Fruit fly (Drosophila melanogaster) whole organism, wandering third instar larva: ENCODE measurements around the gene brwl.

ENCODE experiments used
- Abd-B ChIP-seq: fragments of >200 bp; optimal IDR thresholded peaks from 2 replicates; lab custom pipeline; 2017; ENCODE audit warnings: missing biosample characterization, missing genetic modification characterization
- CG32264 ChIP-seq: fragments of 200-800 bp; sonication (Bioruptor generic); optimal IDR thresholded peaks from 2 replicates; lab custom pipeline; 2016; ENCODE audit warnings: missing biosample characterization, missing genetic modification characterization
- CG9705 ChIP-seq: fragments of 200-800 bp; sonication (Bioruptor generic); optimal IDR thresholded peaks from 2 replicates; lab custom pipeline; 2018; ENCODE audit warnings: missing biosample characterization, mild to moderate bottlenecking, missing genetic modification characterization
- CrebA ChIP-seq: fragments of 200-800 bp; sonication (Bioruptor generic); optimal IDR thresholded peaks from 2 replicates; lab custom pipeline; 2016; ENCODE audit warnings: missing biosample characterization, mild to moderate bottlenecking, missing genetic modification characterization, borderline replicate concordance
- Dfd ChIP-seq: fragments of >200 bp; optimal IDR thresholded peaks from 2 replicates; lab custom pipeline; 2017; ENCODE audit warnings: missing biosample characterization, missing genetic modification characterization
- GATAd ChIP-seq: sonication (Bioruptor generic); optimal IDR thresholded peaks from 2 replicates; lab custom pipeline; 2016; ENCODE audit warnings: missing biosample characterization, missing genetic modification characterization
- HLH106 ChIP-seq: fragments of 200-800 bp; optimal IDR thresholded peaks from 3 replicates; lab custom pipeline; 2019; ENCODE audit warnings: missing biosample characterization, mild to moderate bottlenecking, missing genetic modification characterization, moderate library complexity
- Hr78 ChIP-seq: fragments of >200 bp; optimal IDR thresholded peaks from 2 replicates; lab custom pipeline; 2017; ENCODE audit warnings: missing biosample characterization, missing genetic modification characterization
- Hr83 ChIP-seq: fragments of 200-300 bp; sonication (Bioruptor generic); optimal IDR thresholded peaks from 2 replicates; lab custom pipeline; 2016; ENCODE audit warnings: missing biosample characterization, mild to moderate bottlenecking, missing genetic modification characterization, moderate library complexity; ENCODE audit not compliant: poor library complexity, severe bottlenecking
- Mio ChIP-seq: sonication (Bioruptor generic); optimal IDR thresholded peaks from 2 replicates; lab custom pipeline; 2016; ENCODE audit warnings: missing biosample characterization, missing genetic modification characterization
- Myc ChIP-seq: fragments of >200 bp; optimal IDR thresholded peaks from 2 replicates; lab custom pipeline; 2017
- N ChIP-seq: fragments of >200 bp; optimal IDR thresholded peaks from 2 replicates; lab custom pipeline; 2018; ENCODE audit warnings: missing biosample characterization, missing external identifiers, missing genetic modification characterization
- Rel ChIP-seq, 2 experiments: fragments of 200-800 bp; sonication (Bioruptor generic) in 1 of 2; optimal IDR thresholded peaks; 2 replicates in 1 of 2; 3 replicates in 1 of 2; lab custom pipeline; 2016 to 2019; ENCODE audit warnings: mild to moderate bottlenecking in 2 of 2, missing biosample characterization in 2 of 2, missing genetic modification characterization in 2 of 2, moderate library complexity in 1 of 2
- br ChIP-seq: fragments of 200-800 bp; sonication (Bioruptor generic); optimal IDR thresholded peaks from 2 replicates; lab custom pipeline; 2016; ENCODE audit warnings: missing biosample characterization, missing genetic modification characterization
- brk ChIP-seq: fragments of 200-800 bp; sonication (Bioruptor generic); optimal IDR thresholded peaks from 2 replicates; lab custom pipeline; 2016; ENCODE audit warnings: missing biosample characterization, mild to moderate bottlenecking, missing genetic modification characterization
- dl ChIP-seq, 2 experiments: fragments of 175-275, 200-275 bp in 1 of 2; fragments of 200-275 bp in 1 of 2; sonication (Bioruptor generic); optimal IDR thresholded peaks; lab custom pipeline; 2018; ENCODE audit warnings: mild to moderate bottlenecking in 2 of 2, missing biosample characterization in 2 of 2, missing genetic modification characterization in 2 of 2, moderate library complexity in 2 of 2; ENCODE audit not compliant: partially characterized antibody in 2 of 2, insufficient read depth in 1 of 2
- dmrt93B ChIP-seq: fragments of 200-800 bp; sonication (Bioruptor generic); optimal IDR thresholded peaks from 2 replicates; lab custom pipeline; 2018; ENCODE audit warnings: missing biosample characterization, mild to moderate bottlenecking, missing genetic modification characterization
- dsf ChIP-seq: sonication (Bioruptor generic); optimal IDR thresholded peaks from 2 replicates; lab custom pipeline; 2016; ENCODE audit warnings: missing biosample characterization, missing genetic modification characterization, borderline replicate concordance
- ey ChIP-seq: fragments of 200-800 bp; sonication (Bioruptor generic); optimal IDR thresholded peaks from 2 replicates; lab custom pipeline; 2016; ENCODE audit warnings: missing biosample characterization, missing genetic modification characterization
- foxo ChIP-seq, 2 experiments: fragments of 200-800 bp; sonication (Bioruptor generic); optimal IDR thresholded peaks; 2 replicates in 1 of 2; 3 replicates in 1 of 2; lab custom pipeline; 2016 to 2017; ENCODE audit warnings: missing biosample characterization in 2 of 2, missing genetic modification characterization in 2 of 2
- fru ChIP-seq: fragments of 200-800 bp; sonication (Bioruptor generic); optimal IDR thresholded peaks from 3 replicates; lab custom pipeline; 2016; ENCODE audit warnings: missing biosample characterization, mild to moderate bottlenecking, missing genetic modification characterization
- jim ChIP-seq: fragments of 175-275, 200-325 bp; sonication (Bioruptor generic); optimal IDR thresholded peaks from 2 replicates; lab custom pipeline; 2016; ENCODE audit warnings: missing biosample characterization, mild to moderate bottlenecking, missing genetic modification characterization
- psq ChIP-seq: fragments of 200-800 bp; sonication (Bioruptor generic); optimal IDR thresholded peaks from 3 replicates; lab custom pipeline; 2017; ENCODE audit warnings: missing biosample characterization, mild to moderate bottlenecking, missing genetic modification characterization, moderate library complexity
- sage ChIP-seq: fragments of 200-800 bp; sonication (Bioruptor generic); optimal IDR thresholded peaks from 2 replicates; lab custom pipeline; 2016; ENCODE audit warnings: missing biosample characterization, mild to moderate bottlenecking, missing genetic modification characterization
- sv ChIP-seq: fragments of 200-800 bp; sonication (Bioruptor generic); optimal IDR thresholded peaks from 3 replicates; lab custom pipeline; 2016; ENCODE audit warnings: missing biosample characterization, missing genetic modification characterization
- tai ChIP-seq: sonication (Bioruptor generic); optimal IDR thresholded peaks from 2 replicates; lab custom pipeline; 2016; ENCODE audit warnings: missing biosample characterization, missing genetic modification characterization
- usp ChIP-seq: fragments of >200 bp; optimal IDR thresholded peaks from 2 replicates; lab custom pipeline; 2017; ENCODE audit warnings: missing biosample characterization, missing genetic modification characterization
- woc ChIP-seq: sonication (Bioruptor generic); optimal IDR thresholded peaks from 2 replicates; lab custom pipeline; 2016; ENCODE audit warnings: missing biosample characterization, mild to moderate bottlenecking, missing genetic modification characterization

brwl gene

dm6 chr2L:9539988-9540573 lies 28.6 kb upstream of the brwl start, which contains the start of gene CG17855:
TSS of gene CG17855 (plus strand) at chr2L:9540523.
- TF ChIP-seq jim (GFP tag; lab: Kevin White, UChicago) (no peak), Dfd (no peak), HLH106 (tag; lab: Kevin White, UChicago) (no peak), Rel (GFP tag; optimal IDR thresholded peaks at IDR 0.05; lab: Kevin White, UChicago) (no peak), Rel (tag; optimal IDR thresholded peaks at IDR 0.05; lab: Kevin White, UChicago) (no peak), Hr83 (no peak), N (GFP tag; lab: Kevin White, UChicago) (no peak), fru (GFP tag; lab: Kevin White, UChicago) (peak; percentile 36), brk (GFP tag; lab: Kevin White, UChicago) (no peak)
- TF ChIP-seq, all 38 proteins: peak for 1

dm6 chr2L:9542578-9542977 lies 26.1 kb upstream of the brwl start, which contains the start of gene Cpr30B:
TSS of gene Cpr30B (plus strand) at chr2L:9542878.
- no peak for TF ChIP-seq CG32264 (GFP tag; lab: Kevin White, UChicago)
- TF ChIP-seq sage, result no peak
- TF ChIP-seq psq (GFP tag; lab: Kevin White, UChicago), result no peak
- no peak for TF ChIP-seq tai (GFP tag; lab: Kevin White, UChicago)
- TF ChIP-seq GATAd (GFP tag; lab: Kevin White, UChicago), result no peak
- no peak for TF ChIP-seq dl (GFP tag; optimal IDR thresholded peaks at IDR 0.05; lab: Kevin White, UChicago; ENCODE audit: insufficient read depth in 1 of 2, partially characterized antibody in 2 of 2)
- no peak for TF ChIP-seq CG9705
- no peak for TF ChIP-seq N (GFP tag; lab: Kevin White, UChicago)
- TF ChIP-seq Dfd, result no peak
- TF ChIP-seq dsf, result no peak
- TF ChIP-seq Hr78 (GFP tag; lab: Kevin White, UChicago), result no peak
- no peak for TF ChIP-seq fru (GFP tag; lab: Kevin White, UChicago)
- no peak for TF ChIP-seq Hr83
- no peak for TF ChIP-seq Mio (GFP tag; lab: Kevin White, UChicago)
- TF ChIP-seq ey (GFP tag; lab: Kevin White, UChicago), result no peak
- TF ChIP-seq sv (GFP tag; lab: Kevin White, UChicago), result no peak
- no peak for TF ChIP-seq Abd-B
- no peak for TF ChIP-seq Myc (lab: Kevin White, UChicago)

dm6 chr2L:9543871-9544270 lies 24.8 kb upstream of the brwl start, which contains the start of gene CG13113:
TSS of gene CG13113 (plus strand) at chr2L:9544171.
- TF ChIP-seq tai (GFP tag; lab: Kevin White, UChicago) (no peak), CrebA (GFP tag; lab: Kevin White, UChicago) (no peak), Dfd (no peak), brk (GFP tag; lab: Kevin White, UChicago) (no peak), sv (GFP tag; lab: Kevin White, UChicago) (no peak), Hr83 (no peak), fru (GFP tag; lab: Kevin White, UChicago) (no peak), br (no peak)
- TF ChIP-seq, all 38 proteins: peak for 0

DNA sequence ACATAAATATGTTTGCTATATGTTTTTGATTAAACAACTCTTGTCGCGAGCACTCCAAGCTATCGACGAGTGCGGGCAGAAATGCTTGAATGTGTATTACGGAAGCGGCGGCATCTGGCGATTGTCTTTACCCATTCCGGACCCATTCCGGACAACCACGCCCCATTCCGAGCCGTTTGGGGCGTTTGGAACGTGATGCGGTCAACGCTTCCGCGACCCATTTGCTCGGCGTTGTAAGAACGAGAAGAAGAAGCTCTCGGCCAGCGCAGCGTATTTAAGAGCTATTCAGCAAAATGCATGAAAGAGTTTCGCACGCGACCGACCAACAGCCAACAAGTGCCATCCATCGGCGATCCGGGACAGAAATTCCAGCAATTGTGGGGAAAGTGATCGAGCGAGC lies 23.2 kb upstream of the brwl start, which contains the start of gene CG13114:
CG13114 (plus strand) TSS at position 301 of the 400 bp plus-strand sequence.
- no peak for TF ChIP-seq Mio (GFP tag; lab: Kevin White, UChicago)
- TF ChIP-seq br, result no peak
- no peak for TF ChIP-seq CG32264 (GFP tag; lab: Kevin White, UChicago)
- no peak for TF ChIP-seq foxo (GFP tag; optimal IDR thresholded peaks at IDR 0.05; lab: Kevin White, UChicago)
- TF ChIP-seq dsf, result no peak

dm6 chr2L:9550880-9551279 lies 17.8 kb upstream of the brwl start:
- TF ChIP-seq tai (GFP tag; lab: Kevin White, UChicago), result no peak
- no peak for TF ChIP-seq HLH106 (tag; lab: Kevin White, UChicago)
- TF ChIP-seq Dfd, result no peak
- no peak for TF ChIP-seq Mio (GFP tag; lab: Kevin White, UChicago)
- TF ChIP-seq brk (GFP tag; lab: Kevin White, UChicago), result no peak
- TF ChIP-seq N (GFP tag; lab: Kevin White, UChicago), result no peak
- no peak for TF ChIP-seq dmrt93B (GFP tag; lab: Kevin White, UChicago)
- no peak for TF ChIP-seq Hr78 (GFP tag; lab: Kevin White, UChicago)
- TF ChIP-seq Abd-B, result no peak
- TF ChIP-seq GATAd (GFP tag; lab: Kevin White, UChicago), result no peak
- no peak for TF ChIP-seq br
- TF ChIP-seq usp (GFP tag; lab: Kevin White, UChicago), result no peak
- TF ChIP-seq woc (GFP tag; lab: Kevin White, UChicago), result no peak
